Worm (Caenorhabditis elegans): ENCODE results near the gene sre-21.

- no peak for TF ChIP-seq B0310.2 (tag; optimal IDR thresholded peaks at IDR 0.05)
- no peak for TF ChIP-seq aly-1 (tag; optimal IDR thresholded peaks at IDR 0.05)
- no peak for TF ChIP-seq F13C5.2 (tag; optimal IDR thresholded peaks at IDR 0.05)
- TF ChIP-seq ceh-13 (GFP tag; optimal IDR thresholded peaks at IDR 0.05): no peak
- no peak for TF ChIP-seq tra-4 (tag; optimal IDR thresholded peaks at IDR 0.05)
- TF ChIP-seq tbx-11 (GFP tag; IDR thresholded peaks at IDR 0.05): no peak
- no peak for TF ChIP-seq ama-1 (optimal IDR thresholded peaks at IDR 0.05)
- no peak for TF ChIP-seq flt-1 (GFP tag; IDR thresholded peaks at IDR 0.05)
Observed at ce11 chrV:17728336-17728735, 44.7 kb downstream of the sre-21 start.

Measured in whole organism, early embryonic.